Worm (Caenorhabditis elegans) whole organism, L1 larva: ENCODE measurements around the gene pccb-1.
A peak's percentile ranks its signal among the peaks of the same experiment; 100 is the strongest.

Source experiments
- C04F5.9 ChIP-seq: sonication (generic microtip); optimal IDR thresholded peaks from 2 replicates; lab custom pipeline; 2016; ENCODE audit warnings: missing genetic modification characterization, missing compliant biosample characterization
- C34B4.2 ChIP-seq: sonication (generic microtip); optimal IDR thresholded peaks from 2 replicates; lab custom pipeline; 2017; ENCODE audit warnings: mild to moderate bottlenecking, missing genetic modification characterization, missing compliant biosample characterization
- F16B12.6 ChIP-seq: fragments of 150-350 bp; optimal IDR thresholded peaks from 2 replicates; lab custom pipeline; 2014; ENCODE audit warnings: missing biosample characterization, missing genetic modification characterization
- Y116A8C.19 ChIP-seq: sonication (generic microtip); optimal IDR thresholded peaks from 2 replicates; lab custom pipeline; 2016; ENCODE audit warnings: missing compliant biosample characterization, missing genetic modification characterization, borderline replicate concordance
- aly-2 ChIP-seq: fragments of 150-350 bp; optimal IDR thresholded peaks from 2 replicates; lab custom pipeline; 2014; ENCODE audit warnings: missing biosample characterization, missing genetic modification characterization
- ama-1 ChIP-seq: fragments of 150-350 bp; optimal IDR thresholded peaks from 2 replicates; lab custom pipeline; 2014
- blmp-1 ChIP-seq: fragments of 150-350 bp; optimal IDR thresholded peaks from 2 replicates; lab custom pipeline; 2014; ENCODE audit warnings: missing biosample characterization, missing genetic modification characterization
- ceh-82 ChIP-seq, 3 experiments: fragments of 150-350 bp in 1 of 3; sonication (generic microtip) in 2 of 3; optimal IDR thresholded peaks; 2 replicates each; lab custom pipeline; 2014 to 2017; ENCODE audit warnings: missing biosample characterization in 3 of 3, missing genetic modification characterization in 3 of 3
- ceh-90 ChIP-seq: sonication (generic microtip); optimal IDR thresholded peaks from 2 replicates; lab custom pipeline; 2016; ENCODE audit warnings: missing genetic modification characterization, missing compliant biosample characterization
- efl-1 ChIP-seq, 4 experiments: fragments of 150-350 bp; optimal IDR thresholded peaks in 3 of 4; peaks in 1 of 4; 1 replicate in 1 of 4; 2 replicates in 3 of 4; lab custom pipeline; 2014; ENCODE audit warnings: missing biosample characterization in 2 of 4, missing genetic modification characterization in 2 of 4, missing genetic modification reagents in 2 of 4
- egl-13 ChIP-seq: sonication (generic microtip); optimal IDR thresholded peaks from 2 replicates; lab custom pipeline; 2016; ENCODE audit warnings: missing genotype, missing genetic modification reagents, missing genetic modification characterization, missing compliant biosample characterization
- fkh-10 ChIP-seq: sonication (generic microtip); optimal IDR thresholded peaks from 2 replicates; lab custom pipeline; 2017; ENCODE audit warnings: missing biosample characterization, missing genetic modification reagents, missing genetic modification characterization
- grh-1 ChIP-seq: fragments of 200-800 bp; sonication (Bioruptor generic); IDR thresholded peaks from 2 replicates; pipeline ENCODE4 v1.3.6; 2022; ENCODE audit warnings: missing genetic modification reagents, missing genetic modification characterization, missing compliant biosample characterization
- hlh-17 ChIP-seq: fragments of 200-800 bp; sonication (Bioruptor generic); optimal IDR thresholded peaks from 2 replicates; lab custom pipeline; 2018; ENCODE audit warnings: missing genetic modification characterization, mild to moderate bottlenecking, missing compliant biosample characterization, moderate library complexity, borderline replicate concordance
- irx-1 ChIP-seq: sonication (generic microtip); optimal IDR thresholded peaks from 2 replicates; lab custom pipeline; 2016; ENCODE audit warnings: missing genetic modification characterization, missing compliant biosample characterization
- lin-13 ChIP-seq: fragments of 150-350 bp; optimal IDR thresholded peaks from 2 replicates; lab custom pipeline; 2014; ENCODE audit warnings: missing biosample characterization, missing genetic modification reagents, missing genetic modification characterization
- lin-14 ChIP-seq: fragments of 200-800 bp; sonication (Bioruptor generic); optimal IDR thresholded peaks from 2 replicates; lab custom pipeline; 2018; ENCODE audit warnings: mild to moderate bottlenecking, missing genetic modification characterization, moderate library complexity, missing compliant biosample characterization
- lin-15B ChIP-seq: fragments of 150-350 bp; sonication (generic microtip); optimal IDR thresholded peaks from 3 replicates; lab custom pipeline; 2014; ENCODE audit warnings: missing biosample characterization, missing genetic modification characterization
- lir-3 ChIP-seq: sonication (generic microtip); optimal IDR thresholded peaks from 2 replicates; lab custom pipeline; 2016; ENCODE audit warnings: mild to moderate bottlenecking, missing genetic modification characterization, moderate library complexity, missing compliant biosample characterization; ENCODE audit not compliant: poor library complexity
- mab-9 ChIP-seq: fragments of 200-800 bp; sonication (Bioruptor generic); IDR thresholded peaks from 2 replicates; pipeline ENCODE4 v1.3.6; 2022; ENCODE audit warnings: missing genetic modification reagents, missing genetic modification characterization, missing compliant biosample characterization
- mdl-1 ChIP-seq, 2 experiments: fragments of 150-350 bp; optimal IDR thresholded peaks; 2 replicates each; lab custom pipeline; 2014 to 2017; ENCODE audit warnings: missing biosample characterization in 2 of 2, missing genetic modification characterization in 2 of 2, inconsistent platforms in 1 of 2
- mef-2 ChIP-seq: fragments of 150-350 bp; optimal IDR thresholded peaks from 2 replicates; lab custom pipeline; 2014; ENCODE audit warnings: missing biosample characterization, missing genetic modification characterization
- mep-1 ChIP-seq: fragments of 150-350 bp; optimal IDR thresholded peaks from 2 replicates; lab custom pipeline; 2014; ENCODE audit warnings: missing biosample characterization, missing genetic modification characterization
- nhr-11 ChIP-seq: fragments of 150-350 bp; optimal IDR thresholded peaks from 2 replicates; lab custom pipeline; 2014; ENCODE audit warnings: missing biosample characterization, missing genetic modification characterization
- nhr-19 ChIP-seq: fragments of 200-800 bp; sonication (Bioruptor generic); conservative IDR thresholded peaks from 2 replicates; pipeline ENCODE4 v1.3.6; 2022; ENCODE audit warnings: missing genetic modification characterization, missing compliant biosample characterization
- nhr-20 ChIP-seq: sonication (generic microtip); optimal IDR thresholded peaks from 2 replicates; lab custom pipeline; 2016; ENCODE audit warnings: mild to moderate bottlenecking, missing genetic modification characterization, missing compliant biosample characterization
- nhr-28 ChIP-seq: fragments of 150-350 bp; optimal IDR thresholded peaks from 2 replicates; lab custom pipeline; 2014; ENCODE audit warnings: missing biosample characterization, missing genetic modification characterization
- nhr-47 ChIP-seq: sonication (generic microtip); optimal IDR thresholded peaks from 2 replicates; lab custom pipeline; 2016; ENCODE audit warnings: mild to moderate bottlenecking, missing genetic modification characterization, moderate library complexity, missing compliant biosample characterization
- nhr-71 ChIP-seq: sonication (generic microtip); optimal IDR thresholded peaks from 2 replicates; lab custom pipeline; 2016; ENCODE audit warnings: mild to moderate bottlenecking, missing genetic modification characterization, moderate library complexity, missing compliant biosample characterization
- nhr-85 ChIP-seq: sonication (generic microtip); peaks from one replicate; lab custom pipeline; 2016; ENCODE audit warnings: missing genetic modification characterization, inconsistent platforms, missing compliant biosample characterization
- nhr-90 ChIP-seq: sonication (generic microtip); optimal IDR thresholded peaks from 2 replicates; lab custom pipeline; 2016; ENCODE audit warnings: mild to moderate bottlenecking, missing genetic modification characterization, missing compliant biosample characterization; ENCODE audit not compliant: poor library complexity
- pag-3 ChIP-seq: sonication (generic microtip); optimal IDR thresholded peaks from 2 replicates; lab custom pipeline; 2017; ENCODE audit warnings: missing genetic modification characterization, mild to moderate bottlenecking, missing compliant biosample characterization, antibody characterized with exemption, borderline replicate concordance; ENCODE audit not compliant: insufficient read depth
- pax-3 ChIP-seq: fragments of 200-800 bp; sonication (Bioruptor generic); optimal IDR thresholded peaks from 2 replicates; lab custom pipeline; 2018; ENCODE audit warnings: mild to moderate bottlenecking, missing genetic modification characterization, moderate library complexity, missing compliant biosample characterization
- rnt-1 ChIP-seq: sonication (generic microtip); optimal IDR thresholded peaks from 2 replicates; lab custom pipeline; 2016; ENCODE audit warnings: mild to moderate bottlenecking, missing genetic modification characterization, moderate library complexity, missing compliant biosample characterization
- sox-4 ChIP-seq: sonication (generic microtip); optimal IDR thresholded peaks from 2 replicates; lab custom pipeline; 2016; ENCODE audit warnings: missing genetic modification characterization, missing compliant biosample characterization
- sup-37 ChIP-seq: fragments of 200-800 bp; sonication (Bioruptor generic); optimal IDR thresholded peaks from 2 replicates; lab custom pipeline; 2018; ENCODE audit warnings: mild to moderate bottlenecking, missing genetic modification characterization, missing compliant biosample characterization
- swsn-7 ChIP-seq: sonication (generic microtip); optimal IDR thresholded peaks from 2 replicates; lab custom pipeline; 2016; ENCODE audit warnings: missing genetic modification characterization, missing compliant biosample characterization
- tbx-2 ChIP-seq: sonication (generic microtip); optimal IDR thresholded peaks from 2 replicates; lab custom pipeline; 2016; ENCODE audit warnings: missing genetic modification characterization, missing compliant biosample characterization
- tlp-1 ChIP-seq: fragments of 150-350 bp; optimal IDR thresholded peaks from 2 replicates; lab custom pipeline; 2014; ENCODE audit warnings: missing biosample characterization, missing genetic modification characterization
- unc-86 ChIP-seq: sonication (generic microtip); optimal IDR thresholded peaks from 2 replicates; lab custom pipeline; 2016; ENCODE audit warnings: missing genetic modification characterization, missing compliant biosample characterization
- unc-98 ChIP-seq: fragments of 200-800 bp; sonication (Bioruptor generic); IDR thresholded peaks from 2 replicates; pipeline ENCODE4 v1.3.6; 2022; ENCODE audit warnings: missing genetic modification characterization, missing compliant biosample characterization
- xbp-1 ChIP-seq: sonication (generic microtip); optimal IDR thresholded peaks from 2 replicates; lab custom pipeline; 2016; ENCODE audit warnings: missing genetic modification characterization, missing compliant biosample characterization
- zag-1 ChIP-seq: fragments of 150-350 bp; optimal IDR thresholded peaks from 2 replicates; lab custom pipeline; 2014; ENCODE audit warnings: missing biosample characterization, missing genetic modification characterization
- ztf-4 ChIP-seq: fragments of 150-350 bp; optimal IDR thresholded peaks from 2 replicates; lab custom pipeline; 2014; ENCODE audit warnings: missing biosample characterization, missing genetic modification characterization

Gene pccb-1

DNA sequence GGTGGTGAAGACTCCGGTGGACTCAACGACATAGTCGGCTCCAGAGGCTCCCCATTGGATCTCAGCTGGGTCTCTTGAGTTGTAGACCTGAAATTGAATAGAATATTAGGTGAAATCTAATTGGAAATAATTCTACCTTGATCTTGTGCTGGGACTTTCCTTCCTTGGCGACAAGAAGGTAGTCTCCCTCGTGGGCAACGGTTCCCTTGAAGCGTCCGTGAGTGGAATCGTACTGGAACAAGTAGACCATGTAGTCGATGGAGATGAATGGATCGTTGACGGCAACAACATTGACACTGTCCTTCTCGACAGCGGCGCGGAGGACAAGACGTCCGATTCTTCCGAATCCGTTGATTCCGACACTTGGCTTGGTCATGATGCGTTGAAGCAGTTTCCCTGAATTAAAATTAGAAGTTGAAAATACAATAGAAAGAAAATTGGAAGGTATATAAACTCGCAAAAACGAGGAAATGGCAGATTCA lies 23.6 kb downstream of the pccb-1 start, which contains the start of gene gpd-3 (continued):
- no peak for TF ChIP-seq Y116A8C.19 (tag; lab: Kevin White, UChicago)
- TF ChIP-seq nhr-85 (tag; lab: Kevin White, UChicago) = peak; percentile 74
- peak; percentile 20 for TF ChIP-seq sox-4 (tag; lab: Kevin White, UChicago)
- TF ChIP-seq hlh-17 = no peak
- peak; percentile 50 for TF ChIP-seq ama-1
- peak; percentile 16 for TF ChIP-seq nhr-47 (tag; lab: Kevin White, UChicago)
- TF ChIP-seq nhr-90 (tag; lab: Kevin White, UChicago) = peak; percentile 50
- no peak for TF ChIP-seq egl-13 (tag; lab: Kevin White, UChicago)
- no peak for TF ChIP-seq zag-1 (tag; lab: Kevin White, UChicago)
- no peak for TF ChIP-seq lin-13 (GFP tag; lab: Kevin White, UChicago)

DNA sequence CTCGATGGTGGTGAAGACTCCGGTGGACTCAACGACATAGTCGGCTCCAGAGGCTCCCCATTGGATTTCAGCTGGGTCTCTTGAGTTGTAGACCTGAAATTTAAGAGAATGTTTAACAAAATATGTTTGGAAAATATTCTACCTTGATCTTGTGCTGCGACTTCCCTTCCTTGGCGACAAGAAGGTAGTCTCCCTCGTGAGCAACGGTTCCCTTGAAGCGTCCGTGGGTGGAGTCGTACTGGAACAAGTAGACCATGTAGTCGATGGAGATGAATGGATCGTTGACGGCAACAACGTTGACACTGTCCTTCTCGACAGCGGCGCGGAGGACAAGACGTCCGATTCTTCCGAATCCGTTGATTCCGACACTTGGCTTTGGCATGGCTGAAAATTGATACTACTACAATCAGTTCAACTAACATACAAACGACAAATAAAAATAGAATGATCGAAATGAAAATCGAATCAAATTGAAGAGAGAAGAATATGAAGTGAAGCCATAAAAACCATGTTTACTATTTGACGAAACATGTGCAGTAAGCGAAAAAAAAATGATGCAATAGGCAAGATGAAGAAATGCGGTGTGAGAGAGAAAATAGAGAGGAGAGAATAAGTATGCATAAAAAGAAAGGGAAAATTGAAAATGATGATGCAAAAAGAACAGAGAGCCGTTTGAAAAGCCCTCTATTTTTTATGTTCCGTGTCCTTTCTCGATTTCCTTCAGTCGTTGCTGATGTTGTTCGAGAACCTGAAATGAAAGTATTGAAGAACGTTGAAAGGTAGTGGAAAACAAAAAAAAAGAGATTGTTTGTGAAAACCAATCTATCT lies 25.2 kb downstream of the pccb-1 start, which contains the start of gene gpd-2:
TSS of gene gpd-2 (minus strand) at position 384 of the 828 bp plus-strand sequence.
- TF ChIP-seq ceh-82 (tag; optimal IDR thresholded peaks at IDR 0.05; lab: Kevin White, UChicago) (peak in 1 of 3 experiments; percentile 9), C04F5.9 (tag; lab: Kevin White, UChicago) (no peak), mep-1 (tag; lab: Kevin White, UChicago) (peak; percentile 44), grh-1 (GFP tag; lab: Robert Waterston, UW) (0 out of 2 replicates have a peak, but pooled peaks have one; percentile 10), nhr-85 (tag; lab: Kevin White, UChicago) (peak; percentile 37), efl-1 (optimal IDR thresholded peaks at IDR 0.05; lab: Kevin White, UChicago) (no peak), efl-1 (GFP tag; optimal IDR thresholded peaks at IDR 0.05 in 1 of 2; lab: Kevin White, UChicago) (peak in 1 of 2 experiments; percentile 90), blmp-1 (tag; lab: Kevin White, UChicago) (peak; percentile 14), ztf-4 (peak; percentile 21), F16B12.6 (tag; lab: Kevin White, UChicago) (no peak), rnt-1 (tag; lab: Kevin White, UChicago) (no peak)

DNA sequence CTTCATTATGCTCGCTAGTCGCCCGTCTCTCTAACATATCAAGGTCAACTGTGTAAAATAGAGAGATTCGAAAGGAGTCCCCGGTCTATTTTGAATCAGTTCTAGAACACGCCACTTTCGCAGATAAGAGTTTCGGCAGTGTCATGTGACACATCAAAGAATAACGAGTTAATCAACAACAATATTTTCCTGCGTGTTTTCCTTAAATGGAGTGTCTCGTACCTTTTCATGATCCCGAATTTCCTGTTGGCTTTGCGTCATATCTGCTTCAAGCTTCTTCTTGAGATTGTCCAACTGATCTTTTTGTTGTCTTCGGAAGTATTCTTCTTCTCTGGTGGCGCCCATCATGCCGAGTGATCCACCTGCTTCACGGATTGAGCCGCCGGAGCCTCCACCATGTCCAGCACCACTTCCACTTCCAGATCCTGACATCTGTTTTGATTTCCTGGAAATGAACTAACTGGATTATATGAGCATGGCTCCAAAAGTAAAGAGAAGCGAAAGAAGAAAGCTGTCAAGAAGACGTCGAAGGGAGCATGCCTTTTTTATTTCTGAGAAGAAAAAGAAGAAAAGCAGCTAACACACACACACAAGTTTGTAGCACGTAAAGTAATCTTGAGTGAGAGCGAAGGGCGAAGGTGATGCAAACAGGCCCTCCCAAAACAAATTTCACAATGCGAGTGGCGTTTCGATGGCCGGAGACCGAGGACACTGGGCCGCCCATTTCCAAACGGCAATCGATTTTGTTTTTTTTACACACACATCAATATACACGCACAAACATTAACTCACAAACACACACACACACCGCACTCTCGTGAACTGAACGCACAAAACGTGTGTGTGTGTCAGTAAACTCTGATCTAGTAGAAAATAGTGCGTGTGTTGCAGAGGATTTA lies 26.0 kb downstream of the pccb-1 start:
- TF ChIP-seq irx-1 (tag; lab: Kevin White, UChicago) = no peak
- no peak for TF ChIP-seq nhr-11 (tag; lab: Kevin White, UChicago)
- TF ChIP-seq xbp-1 = peak; percentile 1
- no peak for TF ChIP-seq fkh-10 (GFP tag; lab: Kevin White, UChicago)
- TF ChIP-seq unc-86 = no peak
- no peak for TF ChIP-seq sup-37 (GFP tag; lab: Kevin White, UChicago)
- TF ChIP-seq swsn-7 (tag; lab: Kevin White, UChicago) = no peak
- peak; percentile 89 for TF ChIP-seq nhr-85 (tag; lab: Kevin White, UChicago)
- no peak for TF ChIP-seq mab-9 (GFP tag; lab: Robert Waterston, UW)
- peak; percentile 53 for TF ChIP-seq lin-13 (GFP tag; lab: Kevin White, UChicago)
- peak; percentile 79 for TF ChIP-seq nhr-71 (tag; lab: Kevin White, UChicago)
- TF ChIP-seq aly-2 (tag; lab: Kevin White, UChicago) = peak; percentile 46
- TF ChIP-seq nhr-28 (tag; lab: Kevin White, UChicago) = no peak
- peak; percentile 27 for TF ChIP-seq pax-3
- no peak for TF ChIP-seq lin-15B (tag; lab: Kevin White, UChicago)
- TF ChIP-seq mef-2 (tag; lab: Kevin White, UChicago) = no peak
- no peak for TF ChIP-seq tbx-2 (tag; lab: Kevin White, UChicago)
- no peak for TF ChIP-seq pag-3
- peak; percentile 41 for TF ChIP-seq lir-3 (tag; lab: Kevin White, UChicago)
- no peak for TF ChIP-seq unc-98
- no peak for TF ChIP-seq mep-1 (tag; lab: Kevin White, UChicago)
- TF ChIP-seq nhr-20 = peak; percentile 72
- TF ChIP-seq nhr-19 (GFP tag; lab: Robert Waterston, UW) = peak; percentile 62
- TF ChIP-seq lin-14 = peak; percentile 59
- no peak for TF ChIP-seq C34B4.2
- no peak for TF ChIP-seq ceh-90 (tag; lab: Kevin White, UChicago)
- no peak for TF ChIP-seq tlp-1 (tag; lab: Kevin White, UChicago)
- TF ChIP-seq mdl-1 (tag; optimal IDR thresholded peaks at IDR 0.05; lab: Kevin White, UChicago) = peak in 1 of 2 experiments; percentile 55
